Worm (Caenorhabditis elegans): Measurements from ENCODE around the gene C33F10.12.

ce11 chrII:4849885-4850284 is 12.3 kb upstream of the C33F10.12 start, which contains the start of gene T23B7.3:
- no peak for TF ChIP-seq egl-27 (tag; optimal IDR thresholded peaks at IDR 0.05)
- TF ChIP-seq ama-1 (optimal IDR thresholded peaks at IDR 0.05): no peak
- TF ChIP-seq nhr-237 (tag; optimal IDR thresholded peaks at IDR 0.05): no peak
- no peak for TF ChIP-seq eor-1 (tag; optimal IDR thresholded peaks at IDR 0.05)
